Fruit fly (Drosophila melanogaster) whole organism, embryonic: ENCODE data around the gene Ing3.

ENCODE experiments used
- Blimp-1 ChIP-seq: fragments of 200-800 bp; sonication (Bioruptor generic); optimal IDR thresholded peaks from 3 replicates; lab custom pipeline; 2018; ENCODE audit warnings: missing biosample characterization, missing genetic modification characterization, mild to moderate bottlenecking, moderate library complexity, missing genetic modification reagents
- CG10209 ChIP-seq: fragments of 200-800 bp; sonication (Bioruptor generic); optimal IDR thresholded peaks from 3 replicates; lab custom pipeline; 2017; ENCODE audit warnings: missing biosample characterization, mild to moderate bottlenecking, missing genetic modification characterization, missing genetic modification reagents
- CG11504 ChIP-seq: fragments of 200-800 bp; sonication (Bioruptor generic); optimal IDR thresholded peaks from 3 replicates; lab custom pipeline; 2019; ENCODE audit warnings: missing biosample characterization, mild to moderate bottlenecking, missing genetic modification characterization, moderate library complexity
- CG12659 ChIP-seq: fragments of 200-800 bp; sonication (Bioruptor generic); optimal IDR thresholded peaks from 3 replicates; lab custom pipeline; 2017; ENCODE audit warnings: mild to moderate bottlenecking, missing biosample characterization, missing genetic modification reagents, missing genetic modification characterization
- CG13123 ChIP-seq: fragments of 200-800 bp; sonication (Bioruptor generic); optimal IDR thresholded peaks from 2 replicates; lab custom pipeline; 2016; ENCODE audit warnings: missing biosample characterization, missing genetic modification characterization
- CG14965 ChIP-seq: fragments of 200-800 bp; sonication (Bioruptor generic); optimal IDR thresholded peaks from 2 replicates; lab custom pipeline; 2016; ENCODE audit warnings: missing biosample characterization, missing genetic modification characterization, borderline replicate concordance
- CG2712 ChIP-seq: fragments of 200-800 bp; optimal IDR thresholded peaks from 3 replicates; lab custom pipeline; 2019; ENCODE audit warnings: missing biosample characterization, mild to moderate bottlenecking, missing genetic modification characterization, moderate library complexity
- CG31441 ChIP-seq: fragments of 200-800 bp; sonication (Bioruptor generic); IDR thresholded peaks from 2 replicates; pipeline ENCODE4 v1.3.6; 2022; ENCODE audit warnings: missing biosample characterization, missing genetic modification characterization
- CG3847 ChIP-seq: fragments of 200-800 bp; sonication (Bioruptor generic); IDR thresholded peaks from 2 replicates; pipeline ENCODE4 v1.3.6; 2022; ENCODE audit warnings: missing biosample characterization, missing genetic modification characterization
- CG6689 ChIP-seq: fragments of 200-800 bp; sonication (Bioruptor generic); IDR thresholded peaks from 2 replicates; pipeline ENCODE4 v1.3.6; 2022; ENCODE audit warnings: missing biosample characterization, missing genetic modification characterization
- CG8089 ChIP-seq: fragments of 200-800 bp; sonication (Bioruptor generic); optimal IDR thresholded peaks from 3 replicates; lab custom pipeline; 2016; ENCODE audit warnings: missing biosample characterization, missing genetic modification characterization
- CG9215 ChIP-seq: fragments of 200-800 bp; sonication (Bioruptor generic); IDR thresholded peaks from 2 replicates; pipeline ENCODE4 v1.3.6; 2022; ENCODE audit warnings: missing biosample characterization, missing genetic modification characterization
- CG9727 ChIP-seq: fragments of 200-800 bp; sonication (Bioruptor generic); optimal IDR thresholded peaks from 3 replicates; lab custom pipeline; 2017; ENCODE audit warnings: missing biosample characterization, mild to moderate bottlenecking, missing genetic modification characterization
- Camta ChIP-seq: fragments of 200-800 bp; sonication (Bioruptor generic); optimal IDR thresholded peaks from 2 replicates; lab custom pipeline; 2016; ENCODE audit warnings: missing biosample characterization, missing genetic modification characterization
- Drgx ChIP-seq: fragments of 200-800 bp; sonication (Bioruptor generic); IDR thresholded peaks from 2 replicates; pipeline ENCODE4 v1.3.6; 2022; ENCODE audit warnings: missing biosample characterization, missing genetic modification characterization
- Ets65A ChIP-seq: fragments of 200-800 bp; sonication (Bioruptor generic); peaks from one replicate; lab custom pipeline; 2016; ENCODE audit warnings: missing biosample characterization, missing genetic modification characterization
- Lhr ChIP-seq: fragments of 200-800 bp; sonication (Bioruptor generic); optimal IDR thresholded peaks from 3 replicates; lab custom pipeline; 2017; ENCODE audit warnings: mild to moderate bottlenecking, missing biosample characterization, missing genetic modification reagents, missing genetic modification characterization
- Ptx1 ChIP-seq: fragments of 200-800 bp; sonication (Bioruptor generic); IDR thresholded peaks from 2 replicates; pipeline ENCODE4 v1.3.6; 2022; ENCODE audit warnings: missing biosample characterization, missing genetic modification characterization
- Xbp1 ChIP-seq: fragments of 200-800 bp; sonication (Bioruptor generic); optimal IDR thresholded peaks from 3 replicates; lab custom pipeline; 2016; ENCODE audit warnings: missing biosample characterization, mild to moderate bottlenecking, missing genetic modification characterization
- YL-1 ChIP-seq: fragments of 200-800 bp; sonication (Bioruptor generic); optimal IDR thresholded peaks from 3 replicates; lab custom pipeline; 2017; ENCODE audit warnings: missing biosample characterization, mild to moderate bottlenecking, missing genetic modification characterization
- ara ChIP-seq: fragments of 200-800 bp; sonication (Bioruptor generic); IDR thresholded peaks from 2 replicates; pipeline ENCODE4 v1.3.6; 2022; ENCODE audit warnings: missing biosample characterization, missing genetic modification characterization
- bsh ChIP-seq, 2 experiments: fragments of 200-800 bp; sonication (Bioruptor generic); optimal IDR thresholded peaks; 2 replicates each; lab custom pipeline; 2017 to 2018; ENCODE audit warnings: mild to moderate bottlenecking in 2 of 2, missing biosample characterization in 2 of 2, missing genetic modification characterization in 2 of 2, moderate library complexity in 1 of 2
- cad ChIP-seq: fragments of >200 bp; optimal IDR thresholded peaks from 2 replicates; lab custom pipeline; 2017; ENCODE audit warnings: missing biosample characterization, missing genetic modification characterization
- cas ChIP-seq: fragments of 200-800 bp; sonication (Bioruptor generic); IDR thresholded peaks from 2 replicates; pipeline ENCODE4 v1.3.6; 2022; ENCODE audit warnings: missing biosample characterization, missing genetic modification characterization
- chn ChIP-seq: fragments of 200-800 bp; sonication (Bioruptor generic); optimal IDR thresholded peaks from 2 replicates; lab custom pipeline; 2016; ENCODE audit warnings: missing biosample characterization, missing genetic modification characterization
- dati ChIP-seq: fragments of 200-800 bp; sonication (Bioruptor generic); IDR thresholded peaks from 2 replicates; pipeline ENCODE4 v1.3.6; 2022; ENCODE audit warnings: missing biosample characterization, missing genetic modification characterization
- dm ChIP-seq: fragments of 200-800 bp; sonication (Bioruptor generic); optimal IDR thresholded peaks from 3 replicates; lab custom pipeline; 2016; ENCODE audit warnings: missing biosample characterization, missing genetic modification characterization
- gce ChIP-seq: fragments of 200-800 bp; sonication (Bioruptor generic); IDR thresholded peaks from 3 replicates; pipeline ENCODE4 v1.3.6; 2022; ENCODE audit warnings: missing biosample characterization, missing genetic modification characterization
- gcm ChIP-seq: fragments of 200-800 bp; sonication (Bioruptor generic); optimal IDR thresholded peaks from 2 replicates; lab custom pipeline; 2019; ENCODE audit warnings: missing biosample characterization, mild to moderate bottlenecking, missing genetic modification characterization, moderate library complexity
- grn ChIP-seq: fragments of 200-800 bp; sonication (Bioruptor generic); optimal IDR thresholded peaks from 3 replicates; lab custom pipeline; 2017; ENCODE audit warnings: missing biosample characterization, missing genetic modification characterization
- hth ChIP-seq: fragments of >200 bp; optimal IDR thresholded peaks from 2 replicates; lab custom pipeline; 2017; ENCODE audit warnings: inconsistent platforms
- ind ChIP-seq: fragments of 200-800 bp; sonication (Bioruptor generic); optimal IDR thresholded peaks from 3 replicates; lab custom pipeline; 2016; ENCODE audit warnings: missing biosample characterization, missing genetic modification characterization
- nerfin-2 ChIP-seq: fragments of 200-800 bp; sonication (Bioruptor generic); IDR thresholded peaks from 2 replicates; pipeline ENCODE4 v1.3.6; 2022; ENCODE audit warnings: missing biosample characterization, missing genetic modification characterization; ENCODE audit not compliant: partially characterized antibody
- pzg ChIP-seq: fragments of 200-800 bp; sonication (Bioruptor generic); optimal IDR thresholded peaks from 3 replicates; lab custom pipeline; 2018; ENCODE audit warnings: missing biosample characterization, mild to moderate bottlenecking, missing genetic modification characterization, moderate library complexity
- repo ChIP-seq: fragments of 200-800 bp; sonication (Bioruptor generic); optimal IDR thresholded peaks from 2 replicates; lab custom pipeline; 2016; ENCODE audit warnings: missing biosample characterization, missing genetic modification characterization
- sens ChIP-seq: fragments of 200-800 bp; sonication (Bioruptor generic); peaks from one replicate; lab custom pipeline; 2016; ENCODE audit warnings: missing biosample characterization, missing genetic modification characterization
- sim ChIP-seq: fragments of 200-800 bp; sonication (Bioruptor generic); IDR thresholded peaks from 2 replicates; pipeline ENCODE4 v1.3.6; 2022; ENCODE audit warnings: missing biosample characterization, missing genetic modification characterization
- sisA ChIP-seq: fragments of 200-800 bp; sonication (Bioruptor generic); IDR thresholded peaks from 2 replicates; pipeline ENCODE4 v1.3.6; 2022; ENCODE audit warnings: missing biosample characterization, missing genetic modification characterization
- sna ChIP-seq: fragments of 200-800 bp; sonication (Bioruptor generic); IDR thresholded peaks from 2 replicates; pipeline ENCODE4 v1.3.6; 2022; ENCODE audit warnings: missing biosample characterization, missing genetic modification characterization; ENCODE audit not compliant: partially characterized antibody
- sug ChIP-seq: fragments of 200-800 bp; optimal IDR thresholded peaks from 2 replicates; lab custom pipeline; 2019; ENCODE audit warnings: missing biosample characterization, mild to moderate bottlenecking, missing genetic modification characterization, moderate library complexity
- tll ChIP-seq, 2 experiments: fragments of 200-800 bp in 1 of 2; fragments of >200 bp in 1 of 2; sonication (Bioruptor generic) in 1 of 2; optimal IDR thresholded peaks; 2 replicates each; lab custom pipeline; 2017 to 2019; ENCODE audit warnings: missing biosample characterization in 2 of 2, missing genetic modification characterization in 2 of 2, mild to moderate bottlenecking in 1 of 2, moderate library complexity in 1 of 2
- ttk ChIP-seq: fragments of 200-800 bp; sonication (Bioruptor generic); IDR thresholded peaks from 2 replicates; pipeline ENCODE4 v2.1.2; 2022; ENCODE audit warnings: missing biosample characterization, missing genetic modification characterization
- twi ChIP-seq: fragments of 200-800 bp; optimal IDR thresholded peaks from 2 replicates; lab custom pipeline; 2019; ENCODE audit warnings: missing biosample characterization, mild to moderate bottlenecking, missing genetic modification characterization, moderate library complexity
- wek ChIP-seq: fragments of 200-800 bp; sonication (Bioruptor generic); optimal IDR thresholded peaks from 3 replicates; lab custom pipeline; 2018; ENCODE audit warnings: missing biosample characterization, mild to moderate bottlenecking, missing genetic modification characterization, moderate library complexity
- zen ChIP-seq: fragments of 200-800 bp; sonication (Bioruptor generic); optimal IDR thresholded peaks from 3 replicates; lab custom pipeline; 2018; ENCODE audit warnings: missing biosample characterization, mild to moderate bottlenecking, missing genetic modification characterization, moderate library complexity
- zf30C ChIP-seq: fragments of 200-800 bp; sonication (Bioruptor generic); optimal IDR thresholded peaks from 3 replicates; lab custom pipeline; 2018; ENCODE audit warnings: missing biosample characterization, mild to moderate bottlenecking, missing genetic modification characterization

The Ing3 gene

DNA sequence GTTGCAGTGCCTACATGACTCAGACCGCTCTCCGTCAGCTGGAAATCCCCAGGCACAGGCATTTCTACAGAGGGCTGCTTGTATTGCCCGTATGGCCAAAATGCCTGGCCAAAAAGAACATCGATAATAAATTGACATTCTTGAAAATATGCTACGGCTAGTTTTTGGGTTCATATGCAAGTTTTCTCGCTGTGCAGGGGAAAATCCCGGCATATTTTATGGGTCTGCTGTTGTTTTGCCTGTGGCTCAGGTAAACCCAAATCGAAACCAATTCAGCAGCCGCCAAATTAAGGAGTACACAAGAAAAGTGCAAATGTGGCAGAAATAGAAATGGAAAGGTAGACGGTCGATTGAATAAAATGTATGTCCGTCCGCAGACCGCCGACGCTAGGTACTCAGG lies 32.0 kb upstream of the Ing3 start:
- TF ChIP-seq zen (tag; lab: Kevin White, UChicago) (peak; percentile 75), cad (GFP tag; lab: Kevin White, UChicago) (peak; percentile 62), Xbp1 (GFP tag; lab: Kevin White, UChicago) (no peak), zf30C (GFP tag; lab: Kevin White, UChicago) (peak; percentile 31), Camta (GFP tag; lab: Kevin White, UChicago) (no peak), tll (GFP tag; optimal IDR thresholded peaks at IDR 0.05; lab: Kevin White, UChicago) (peak in 1 of 2 experiments; percentile 84), twi (tag; lab: Kevin White, UChicago) (peak; percentile 69)

DNA sequence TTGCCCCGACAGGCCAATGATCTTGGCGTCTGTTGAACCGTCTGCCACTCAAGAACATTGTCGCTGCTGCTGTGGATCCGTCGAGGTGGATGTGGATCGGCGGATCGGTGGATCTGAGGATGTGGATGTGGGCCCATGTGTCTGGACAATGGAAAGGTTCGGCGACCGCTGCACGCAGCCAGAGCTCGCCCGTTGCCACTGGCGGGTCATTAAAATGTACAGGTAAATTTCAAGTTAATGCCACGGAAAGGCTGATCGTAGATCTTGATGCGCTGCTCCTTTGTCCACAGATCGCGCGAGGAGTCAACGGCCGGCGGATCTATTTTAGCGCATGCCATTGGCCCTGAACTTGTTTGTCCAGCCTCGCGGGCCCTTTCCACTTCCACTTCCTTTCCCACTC lies 31.6 kb upstream of the Ing3 start:
- TF ChIP-seq nerfin-2 (GFP tag; lab: Robert Waterston, UW) (no peak), wek (no peak), tll (GFP tag; optimal IDR thresholded peaks at IDR 0.05; lab: Kevin White, UChicago) (no peak), chn (GFP tag; lab: Kevin White, UChicago) (no peak), CG12659 (GFP tag; lab: Kevin White, UChicago) (no peak), sim (GFP tag; lab: Robert Waterston, UW) (no peak), dm (GFP tag; lab: Kevin White, UChicago) (no peak), gcm (GFP tag; lab: Kevin White, UChicago) (no peak), hth (lab: Kevin White, UChicago) (no peak), grn (GFP tag; lab: Kevin White, UChicago) (no peak), CG10209 (GFP tag; lab: Kevin White, UChicago) (no peak), repo (GFP tag; lab: Kevin White, UChicago) (no peak), CG9727 (GFP tag; lab: Kevin White, UChicago) (no peak), CG2712 (tag; lab: Kevin White, UChicago) (no peak), CG13123 (GFP tag; lab: Kevin White, UChicago) (no peak), ind (GFP tag; lab: Kevin White, UChicago) (no peak), CG3847 (GFP tag; lab: Robert Waterston, UW) (no peak)

DNA sequence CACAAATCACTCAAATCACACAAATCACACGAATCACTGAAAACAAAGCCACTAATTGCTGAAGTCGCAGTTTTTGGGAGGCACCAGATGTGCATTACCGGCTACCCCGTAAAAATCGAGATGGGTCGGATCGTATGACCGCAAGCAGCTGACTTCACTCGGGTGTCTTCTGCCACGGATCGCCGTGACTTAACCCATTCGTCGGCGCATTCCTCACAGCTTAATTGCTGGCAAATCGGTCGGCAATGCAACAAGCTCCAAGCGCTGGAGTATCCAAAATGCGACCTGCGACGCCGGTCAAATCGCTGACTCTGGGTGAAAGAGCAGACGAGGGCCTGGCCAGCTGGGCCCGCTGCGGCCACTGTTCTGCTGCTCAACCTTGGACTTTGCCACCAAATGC lies 29.9 kb upstream of the Ing3 start:
- TF ChIP-seq Lhr (no peak), Ets65A (peak; percentile 48)
- TF ChIP-seq, all 482 proteins: peak for 1

DNA sequence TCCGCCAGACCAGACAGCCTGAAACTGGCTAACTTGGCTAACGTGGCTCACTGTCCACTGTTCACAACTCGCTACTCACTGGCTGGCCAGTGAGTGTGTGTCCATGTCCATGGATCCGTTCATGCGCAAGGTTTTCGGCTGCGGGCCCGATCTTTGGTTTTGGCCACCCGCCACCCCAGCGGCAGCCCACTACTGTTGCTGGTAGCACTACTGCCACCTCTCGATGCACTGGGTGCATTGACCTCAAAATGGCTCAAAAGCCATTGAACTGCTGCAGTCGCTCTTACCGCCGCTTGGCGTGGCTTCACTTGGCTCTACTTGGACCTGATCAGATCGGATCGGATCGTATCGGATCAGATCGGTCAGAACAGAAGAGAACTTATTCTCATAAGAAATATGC lies 28.5 kb upstream of the Ing3 start:
- TF ChIP-seq pzg (GFP tag; lab: Kevin White, UChicago): no peak
- TF ChIP-seq gce: no peak
- no peak for TF ChIP-seq sug (tag; lab: Kevin White, UChicago)
- no peak for TF ChIP-seq CG8089 (GFP tag; lab: Kevin White, UChicago)
- TF ChIP-seq sens: peak; percentile 11
- no peak for TF ChIP-seq YL-1 (GFP tag; lab: Kevin White, UChicago)
- TF ChIP-seq ttk: no peak
- no peak for TF ChIP-seq sna (GFP tag; lab: Robert Waterston, UW)
- TF ChIP-seq, all 482 proteins: peak for 1

DNA sequence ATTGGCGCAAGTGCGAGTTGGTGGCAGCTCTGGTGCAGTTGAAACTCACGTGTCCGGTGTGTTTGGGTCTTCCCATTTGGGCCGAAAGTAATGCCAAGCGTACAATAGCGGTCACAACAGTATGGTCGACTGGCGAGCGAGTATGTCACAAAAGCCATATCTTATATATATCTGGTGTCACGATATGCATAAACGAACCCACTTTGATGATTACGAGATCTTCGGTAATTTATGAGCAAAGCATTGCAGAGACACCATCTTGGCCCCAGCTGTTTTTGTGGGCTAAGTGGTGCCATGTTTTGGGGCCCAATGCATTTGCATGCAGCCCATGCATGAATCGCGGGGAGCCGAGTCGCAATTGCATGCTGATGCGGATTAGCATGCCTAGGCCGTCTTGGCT lies 26.0 kb upstream of the Ing3 start:
- TF ChIP-seq Blimp-1 (GFP tag; lab: Kevin White, UChicago) (peak; percentile 19), bsh (GFP tag; optimal IDR thresholded peaks at IDR 0.05; lab: Kevin White, UChicago) (peak in 1 of 2 experiments; percentile 24), Ptx1 (GFP tag; lab: Robert Waterston, UW) (peak; percentile 18; the same call in 1 of the 2 replicates), CG11504 (peak; percentile 23), cas (GFP tag; lab: Robert Waterston, UW) (no peak), CG31441 (GFP tag; lab: Robert Waterston, UW) (0 out of 2 replicates have a peak, but pooled peaks have one; percentile 15), sisA (peak; percentile 15; the same call in 1 of the 2 replicates), CG6689 (GFP tag; lab: Robert Waterston, UW) (peak; percentile 42), Drgx (GFP tag; lab: Robert Waterston, UW) (peak; percentile 81), ara (GFP tag; lab: Robert Waterston, UW) (peak; percentile 52), CG9215 (no peak), CG14965 (no peak), dati (GFP tag; lab: Robert Waterston, UW) (no peak)
